Fruit fly (Drosophila melanogaster) whole organism, wandering third instar larva: ENCODE data around the gene CG34012.

Experiments
- Abd-B ChIP-seq: fragments of >200 bp; optimal IDR thresholded peaks from 2 replicates; lab custom pipeline; 2017; ENCODE audit warnings: missing biosample characterization, missing genetic modification characterization
- CG32264 ChIP-seq: fragments of 200-800 bp; sonication (Bioruptor generic); optimal IDR thresholded peaks from 2 replicates; lab custom pipeline; 2016; ENCODE audit warnings: missing biosample characterization, missing genetic modification characterization
- CG9705 ChIP-seq: fragments of 200-800 bp; sonication (Bioruptor generic); optimal IDR thresholded peaks from 2 replicates; lab custom pipeline; 2018; ENCODE audit warnings: missing biosample characterization, mild to moderate bottlenecking, missing genetic modification characterization
- GATAd ChIP-seq: sonication (Bioruptor generic); optimal IDR thresholded peaks from 2 replicates; lab custom pipeline; 2016; ENCODE audit warnings: missing biosample characterization, missing genetic modification characterization
- Jra ChIP-seq: sonication (Bioruptor generic); optimal IDR thresholded peaks from 2 replicates; lab custom pipeline; 2016; ENCODE audit warnings: missing biosample characterization, missing genetic modification characterization
- Myc ChIP-seq: fragments of >200 bp; optimal IDR thresholded peaks from 2 replicates; lab custom pipeline; 2017
- N ChIP-seq: fragments of >200 bp; optimal IDR thresholded peaks from 2 replicates; lab custom pipeline; 2018; ENCODE audit warnings: missing biosample characterization, missing external identifiers, missing genetic modification characterization
- OdsH ChIP-seq: fragments of 200-800 bp; sonication (Bioruptor generic); optimal IDR thresholded peaks from 2 replicates; lab custom pipeline; 2016; ENCODE audit warnings: missing biosample characterization, mild to moderate bottlenecking, missing genetic modification characterization
- dsf ChIP-seq: sonication (Bioruptor generic); optimal IDR thresholded peaks from 2 replicates; lab custom pipeline; 2016; ENCODE audit warnings: missing biosample characterization, missing genetic modification characterization, borderline replicate concordance
- h ChIP-seq: fragments of 200-800 bp; sonication (Bioruptor generic); optimal IDR thresholded peaks from 3 replicates; lab custom pipeline; 2016; ENCODE audit warnings: missing biosample characterization, mild to moderate bottlenecking, missing genetic modification characterization
- lola ChIP-seq: fragments of >200 bp; optimal IDR thresholded peaks from 2 replicates; lab custom pipeline; 2017; ENCODE audit warnings: missing biosample characterization, missing genetic modification characterization

- TF ChIP-seq dsf (GFP tag; lab: Kevin White, UChicago), result no peak
- TF ChIP-seq CG9705 (GFP tag; lab: Kevin White, UChicago), result no peak
- no peak for TF ChIP-seq h (GFP tag; lab: Kevin White, UChicago)
- no peak for TF ChIP-seq lola
- TF ChIP-seq CG32264 (GFP tag; lab: Kevin White, UChicago), result no peak
- TF ChIP-seq GATAd, result no peak
- TF ChIP-seq Abd-B (GFP tag; lab: Kevin White, UChicago), result no peak
- no peak for TF ChIP-seq OdsH
- TF ChIP-seq N, result peak; percentile 5
- no peak for TF ChIP-seq Jra
- TF ChIP-seq Myc (lab: Kevin White, UChicago), result no peak
Observed at dm6 chr3L:11092610-11092961, 16.7 kb downstream of the CG34012 start.
